Worm (Caenorhabditis elegans) whole organism, L3 larva: Measurements from ENCODE around the gene pars-1.

Source experiments
- R02D3.7 ChIP-seq: fragments of 150-350 bp; optimal IDR thresholded peaks from 2 replicates; lab custom pipeline; 2014; ENCODE audit warnings: missing biosample characterization, missing genetic modification characterization
- ZK546.5 ChIP-seq: sonication (generic microtip); optimal IDR thresholded peaks from 2 replicates; lab custom pipeline; 2017; ENCODE audit warnings: missing biosample characterization, missing genetic modification characterization
- aly-2 ChIP-seq: fragments of 150-350 bp; optimal IDR thresholded peaks from 2 replicates; lab custom pipeline; 2014; ENCODE audit warnings: missing biosample characterization, missing genetic modification characterization
- ama-1 ChIP-seq: fragments of 150-350 bp; optimal IDR thresholded peaks from 2 replicates; lab custom pipeline; 2018
- ceh-16 ChIP-seq: sonication (generic microtip); optimal IDR thresholded peaks from 2 replicates; lab custom pipeline; 2017; ENCODE audit warnings: missing biosample characterization, missing genetic modification characterization
- ceh-28 ChIP-seq: fragments of 150-350 bp; optimal IDR thresholded peaks from 2 replicates; lab custom pipeline; 2014; ENCODE audit warnings: missing biosample characterization, missing genetic modification reagents, missing genetic modification characterization
- ceh-82 ChIP-seq: fragments of 150-350 bp; optimal IDR thresholded peaks from 2 replicates; lab custom pipeline; 2014; ENCODE audit warnings: missing biosample characterization, missing genetic modification characterization
- ceh-9 ChIP-seq: sonication (generic microtip); optimal IDR thresholded peaks from 2 replicates; lab custom pipeline; 2018; ENCODE audit warnings: missing biosample characterization, missing genetic modification characterization
- daf-12 ChIP-seq: fragments of 150-350 bp; optimal IDR thresholded peaks from 2 replicates; lab custom pipeline; 2014; ENCODE audit warnings: missing biosample characterization, missing genetic modification reagents, missing genetic modification characterization
- egl-27 ChIP-seq: sonication (generic microtip); optimal IDR thresholded peaks from 4 replicates; lab custom pipeline; 2017; ENCODE audit warnings: missing biosample characterization, missing genetic modification reagents, missing genetic modification characterization
- egl-5 ChIP-seq: fragments of 150-350 bp; optimal IDR thresholded peaks from 2 replicates; lab custom pipeline; 2017; ENCODE audit warnings: missing biosample characterization, missing genetic modification reagents, missing genetic modification characterization, inconsistent platforms
- elt-1 ChIP-seq: fragments of 150-350 bp; optimal IDR thresholded peaks from 2 replicates; lab custom pipeline; 2014; ENCODE audit warnings: missing biosample characterization, missing genetic modification characterization
- elt-2 ChIP-seq: sonication (generic microtip); optimal IDR thresholded peaks from 2 replicates; lab custom pipeline; 2016; ENCODE audit warnings: missing genetic modification reagents, mild to moderate bottlenecking, missing genetic modification characterization, missing compliant biosample characterization
- elt-3 ChIP-seq, 3 experiments: fragments of 150-350 bp in 1 of 3; sonication (generic microtip) in 2 of 3; optimal IDR thresholded peaks; 2 replicates in 2 of 3; 4 replicates in 1 of 3; lab custom pipeline; 2014 to 2017; ENCODE audit warnings: missing biosample characterization in 3 of 3, missing genetic modification characterization in 3 of 3
- eor-1 ChIP-seq, 2 experiments: fragments of 150-350 bp; optimal IDR thresholded peaks; 2 replicates each; lab custom pipeline; 2014 to 2018; ENCODE audit warnings: missing biosample characterization in 2 of 2, missing genetic modification characterization in 2 of 2
- fkh-10 ChIP-seq: sonication (generic microtip); optimal IDR thresholded peaks from 2 replicates; lab custom pipeline; 2017; ENCODE audit warnings: missing biosample characterization, missing genetic modification reagents, missing genetic modification characterization
- fkh-2 ChIP-seq: fragments of 150-350 bp; optimal IDR thresholded peaks from 2 replicates; lab custom pipeline; 2014; ENCODE audit warnings: missing biosample characterization, missing genetic modification reagents, missing genetic modification characterization
- fos-1 ChIP-seq: fragments of 150-350 bp; optimal IDR thresholded peaks from 2 replicates; lab custom pipeline; 2014; ENCODE audit warnings: missing biosample characterization, missing genetic modification characterization
- hmg-11 ChIP-seq: sonication (generic microtip); optimal IDR thresholded peaks from 2 replicates; lab custom pipeline; 2016; ENCODE audit warnings: missing genetic modification characterization, missing compliant biosample characterization
- jun-1 ChIP-seq: fragments of 150-350 bp; optimal IDR thresholded peaks from 2 replicates; lab custom pipeline; 2014; ENCODE audit warnings: missing biosample characterization, missing genetic modification reagents, missing genetic modification characterization
- lin-15B ChIP-seq: fragments of 150-350 bp; optimal IDR thresholded peaks from 2 replicates; lab custom pipeline; 2014; ENCODE audit warnings: missing biosample characterization, missing genetic modification characterization
- lin-39 ChIP-seq: fragments of 150-350 bp; optimal IDR thresholded peaks from 2 replicates; lab custom pipeline; 2018; ENCODE audit warnings: missing biosample characterization, missing genetic modification reagents, missing genetic modification characterization
- lsy-12 ChIP-seq: sonication (generic microtip); optimal IDR thresholded peaks from 2 replicates; lab custom pipeline; 2016; ENCODE audit warnings: mild to moderate bottlenecking, missing genetic modification characterization, missing compliant biosample characterization
- mdl-1 ChIP-seq: fragments of 150-350 bp; optimal IDR thresholded peaks from 2 replicates; lab custom pipeline; 2014; ENCODE audit warnings: missing biosample characterization, missing genetic modification characterization
- mml-1 ChIP-seq: fragments of 150-350 bp; sonication (generic microtip); optimal IDR thresholded peaks from 3 replicates; lab custom pipeline; 2014; ENCODE audit warnings: missing biosample characterization, missing genetic modification characterization
- nfya-1 ChIP-seq: sonication (generic microtip); optimal IDR thresholded peaks from 2 replicates; lab custom pipeline; 2017; ENCODE audit warnings: missing genetic modification characterization, mild to moderate bottlenecking, missing compliant biosample characterization, antibody characterized with exemption, moderate library complexity; ENCODE audit not compliant: insufficient read depth
- nhr-11 ChIP-seq: fragments of 150-350 bp; optimal IDR thresholded peaks from 2 replicates; lab custom pipeline; 2014; ENCODE audit warnings: missing biosample characterization, missing genetic modification characterization
- nhr-12 ChIP-seq: fragments of 150-350 bp; optimal IDR thresholded peaks from 2 replicates; lab custom pipeline; 2014; ENCODE audit warnings: missing biosample characterization, missing genetic modification characterization
- nhr-23 ChIP-seq: fragments of 150-350 bp; optimal IDR thresholded peaks from 2 replicates; lab custom pipeline; 2014; ENCODE audit warnings: missing biosample characterization, missing genetic modification reagents, missing genetic modification characterization
- nhr-237 ChIP-seq: fragments of 150-350 bp; optimal IDR thresholded peaks from 2 replicates; lab custom pipeline; 2014; ENCODE audit warnings: missing biosample characterization, missing genetic modification characterization
- nhr-25 ChIP-seq: sonication (generic microtip); optimal IDR thresholded peaks from 2 replicates; lab custom pipeline; 2017; ENCODE audit warnings: missing biosample characterization, missing genetic modification characterization
- nhr-28 ChIP-seq: fragments of 150-350 bp; optimal IDR thresholded peaks from 2 replicates; lab custom pipeline; 2014; ENCODE audit warnings: missing biosample characterization, missing genetic modification characterization
- nhr-43 ChIP-seq: sonication (generic microtip); optimal IDR thresholded peaks from 2 replicates; lab custom pipeline; 2016; ENCODE audit warnings: mild to moderate bottlenecking, missing genetic modification characterization, missing compliant biosample characterization; ENCODE audit not compliant: poor library complexity, severe bottlenecking
- nhr-67 ChIP-seq: fragments of 150-350 bp; optimal IDR thresholded peaks from 2 replicates; lab custom pipeline; 2014; ENCODE audit warnings: missing biosample characterization, missing genetic modification characterization
- nhr-76 ChIP-seq: fragments of 150-350 bp; sonication (generic microtip); optimal IDR thresholded peaks from 5 replicates; lab custom pipeline; 2014; ENCODE audit warnings: missing biosample characterization, missing genetic modification characterization
- nhr-77 ChIP-seq: fragments of 150-350 bp; optimal IDR thresholded peaks from 2 replicates; lab custom pipeline; 2014; ENCODE audit warnings: missing biosample characterization, missing genetic modification characterization
- pha-4 ChIP-seq: fragments of 150-350 bp; optimal IDR thresholded peaks from 2 replicates; lab custom pipeline; 2014; ENCODE audit warnings: missing biosample characterization, missing genetic modification reagents, missing genetic modification characterization
- pqm-1 ChIP-seq: fragments of 150-350 bp; optimal IDR thresholded peaks from 2 replicates; lab custom pipeline; 2017; ENCODE audit warnings: missing biosample characterization, missing genetic modification characterization, inconsistent platforms
- sea-2 ChIP-seq: fragments of 150-350 bp; sonication (generic microtip); optimal IDR thresholded peaks from 4 replicates; lab custom pipeline; 2014; ENCODE audit warnings: missing biosample characterization, missing genetic modification reagents, missing genetic modification characterization
- skn-1 ChIP-seq: fragments of 150-350 bp; optimal IDR thresholded peaks from 2 replicates; lab custom pipeline; 2014; ENCODE audit warnings: missing biosample characterization, missing genetic modification characterization
- snpc-4 ChIP-seq: fragments of 150-350 bp; optimal IDR thresholded peaks from 2 replicates; lab custom pipeline; 2014; ENCODE audit warnings: missing biosample characterization, missing genetic modification characterization
- tbx-2 ChIP-seq: sonication (generic microtip); optimal IDR thresholded peaks from 2 replicates; lab custom pipeline; 2016; ENCODE audit warnings: mild to moderate bottlenecking, missing genetic modification characterization, missing compliant biosample characterization
- unc-39 ChIP-seq: sonication (generic microtip); optimal IDR thresholded peaks from 4 replicates; lab custom pipeline; 2017; ENCODE audit warnings: missing biosample characterization, missing genetic modification characterization
- unc-62 ChIP-seq: fragments of 150-350 bp; sonication (generic microtip); optimal IDR thresholded peaks from 4 replicates; lab custom pipeline; 2014; ENCODE audit warnings: missing biosample characterization, missing genetic modification reagents, missing genetic modification characterization
- zag-1 ChIP-seq: fragments of 150-350 bp; optimal IDR thresholded peaks from 2 replicates; lab custom pipeline; 2014; ENCODE audit warnings: missing biosample characterization, missing genetic modification characterization
- ztf-11 ChIP-seq: fragments of 150-350 bp; optimal IDR thresholded peaks from 2 replicates; lab custom pipeline; 2014; ENCODE audit warnings: missing biosample characterization, missing genetic modification characterization
- ztf-4 ChIP-seq: fragments of 150-350 bp; optimal IDR thresholded peaks from 2 replicates; lab custom pipeline; 2014; ENCODE audit warnings: missing biosample characterization, missing genetic modification characterization

pars-1 gene

ce11 chrIII:7272088-7272487 is 33.3 kb downstream of the pars-1 start (continued):
- TF ChIP-seq aly-2 (tag; lab: Kevin White, UChicago) (no peak), ztf-4 (no peak), elt-2 (tag; lab: Kevin White, UChicago) (peak; percentile 14), ceh-9 (tag; lab: Kevin White, UChicago) (no peak), tbx-2 (tag; lab: Kevin White, UChicago) (no peak), ceh-28 (tag; lab: Kevin White, UChicago) (no peak), pqm-1 (tag; lab: Kevin White, UChicago) (peak; percentile 1), hmg-11 (tag; lab: Kevin White, UChicago) (no peak)

DNA sequence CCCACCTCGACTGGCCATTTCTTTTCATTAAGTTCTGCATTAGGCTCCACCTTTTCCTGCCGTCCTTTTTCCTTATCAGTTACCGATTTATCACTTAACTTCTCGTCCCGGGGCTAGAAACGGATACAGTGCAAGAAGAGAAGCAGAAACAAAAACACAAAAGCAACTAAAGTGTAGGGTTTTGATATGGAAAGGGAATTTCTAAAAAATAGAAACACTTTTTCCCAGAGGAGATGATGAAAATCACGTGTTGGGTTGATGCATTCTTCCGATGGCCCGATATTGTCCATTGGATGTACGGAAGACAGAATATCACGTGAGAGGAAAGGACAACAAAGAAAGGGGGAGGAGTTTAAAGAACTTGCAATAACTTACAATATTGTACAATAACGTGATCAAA is 34.0 kb downstream of the pars-1 start:
- no peak for TF ChIP-seq mdl-1
- TF ChIP-seq egl-5 (tag; lab: Kevin White, UChicago), result no peak
- no peak for TF ChIP-seq zag-1 (tag; lab: Kevin White, UChicago)
- no peak for TF ChIP-seq nhr-12 (tag; lab: Kevin White, UChicago)
- TF ChIP-seq nhr-67 (tag; lab: Kevin White, UChicago), result no peak
- no peak for TF ChIP-seq unc-39 (tag; lab: Kevin White, UChicago)
- peak; percentile 79 for TF ChIP-seq nhr-43 (tag; lab: Kevin White, UChicago)
- no peak for TF ChIP-seq nhr-11
- TF ChIP-seq lsy-12 (tag; lab: Kevin White, UChicago), result peak; percentile 46
- no peak for TF ChIP-seq ztf-4
- no peak for TF ChIP-seq fkh-10 (GFP tag; lab: Kevin White, UChicago)
- TF ChIP-seq nhr-23 (tag; lab: Kevin White, UChicago), result peak; percentile 81
- no peak for TF ChIP-seq daf-12 (tag; lab: Kevin White, UChicago)
- no peak for TF ChIP-seq unc-62
- peak; percentile 22 for TF ChIP-seq ama-1 (lab: Kevin White, UChicago)
- no peak for TF ChIP-seq lin-39
- TF ChIP-seq ceh-82 (tag; lab: Kevin White, UChicago), result no peak
- TF ChIP-seq fkh-2 (tag; lab: Kevin White, UChicago), result no peak
- TF ChIP-seq pqm-1 (tag; lab: Kevin White, UChicago), result peak; percentile 29
- TF ChIP-seq R02D3.7 (tag; lab: Kevin White, UChicago), result no peak
- peak; percentile 16 for TF ChIP-seq nfya-1 (tag; lab: Kevin White, UChicago)
- no peak for TF ChIP-seq eor-1 (tag; optimal IDR thresholded peaks at IDR 0.05; lab: Kevin White, UChicago)
- TF ChIP-seq nhr-77 (tag; lab: Kevin White, UChicago), result no peak
- no peak for TF ChIP-seq hmg-11 (tag; lab: Kevin White, UChicago)
- peak; percentile 47 for TF ChIP-seq pha-4 (tag; lab: Kevin White, UChicago)
- no peak for TF ChIP-seq fos-1 (tag; lab: Kevin White, UChicago)
- TF ChIP-seq ceh-16 (tag; lab: Kevin White, UChicago), result no peak
- TF ChIP-seq elt-2 (tag; lab: Kevin White, UChicago), result peak; percentile 57
- TF ChIP-seq mml-1 (tag; lab: Kevin White, UChicago), result no peak
- TF ChIP-seq aly-2 (tag; lab: Kevin White, UChicago), result no peak
- no peak for TF ChIP-seq skn-1
- no peak for TF ChIP-seq jun-1 (tag; lab: Kevin White, UChicago)
- no peak for TF ChIP-seq sea-2 (GFP tag; lab: Kevin White, UChicago)
- TF ChIP-seq snpc-4 (tag; lab: Kevin White, UChicago), result no peak
- TF ChIP-seq ZK546.5, result no peak
- peak; percentile 7 for TF ChIP-seq egl-27
- no peak for TF ChIP-seq ceh-28 (tag; lab: Kevin White, UChicago)
- TF ChIP-seq nhr-28 (tag; lab: Kevin White, UChicago), result no peak
- TF ChIP-seq tbx-2 (tag; lab: Kevin White, UChicago), result no peak
- no peak for TF ChIP-seq nhr-237
- no peak for TF ChIP-seq nhr-76 (tag; lab: Kevin White, UChicago)
- TF ChIP-seq ztf-11 (tag; lab: Kevin White, UChicago), result no peak
- TF ChIP-seq lin-15B (tag; lab: Kevin White, UChicago), result no peak
- TF ChIP-seq elt-3 (tag; optimal IDR thresholded peaks at IDR 0.05; lab: Kevin White, UChicago), result peak; percentile 14 to 71 (median 37)
- no peak for TF ChIP-seq elt-1 (tag; lab: Kevin White, UChicago)
- peak; percentile 21 for TF ChIP-seq nhr-25
- TF ChIP-seq ceh-9 (tag; lab: Kevin White, UChicago), result no peak
- TF ChIP-seq, all 47 proteins: peak for 11
